Fruit fly (Drosophila melanogaster) whole organism, embryonic: Measurements from ENCODE around the gene kibra.
A peak's percentile ranks its signal among the peaks of the same experiment; 100 is the strongest.

Source experiments
- Atf-2 ChIP-seq: fragments of 200-800 bp; sonication (Bioruptor generic); optimal IDR thresholded peaks from 2 replicates; lab custom pipeline; 2016; ENCODE audit warnings: missing biosample characterization, missing genetic modification characterization
- CG10543 ChIP-seq: fragments of 200-800 bp; sonication (Bioruptor generic); optimal IDR thresholded peaks from 3 replicates; lab custom pipeline; 2017; ENCODE audit warnings: missing biosample characterization, mild to moderate bottlenecking, missing genetic modification characterization, moderate library complexity
- CG10979 ChIP-seq: fragments of 200-800 bp; sonication (Bioruptor generic); optimal IDR thresholded peaks from 2 replicates; lab custom pipeline; 2018; ENCODE audit warnings: missing biosample characterization, mild to moderate bottlenecking, missing genetic modification characterization, moderate library complexity
- CG11398 ChIP-seq: fragments of 200-800 bp; sonication (Bioruptor generic); optimal IDR thresholded peaks from 2 replicates; lab custom pipeline; 2016; ENCODE audit warnings: missing biosample characterization, missing genetic modification characterization
- CG11695 ChIP-seq: fragments of 200-800 bp; sonication (Bioruptor generic); IDR thresholded peaks from 3 replicates; pipeline ENCODE4 v1.3.6; 2022; ENCODE audit warnings: missing biosample characterization, missing genetic modification characterization
- CG13123 ChIP-seq: fragments of 200-800 bp; sonication (Bioruptor generic); optimal IDR thresholded peaks from 2 replicates; lab custom pipeline; 2016; ENCODE audit warnings: missing biosample characterization, missing genetic modification characterization
- CG14710 ChIP-seq: fragments of 200-800 bp; sonication (Bioruptor generic); optimal IDR thresholded peaks from 3 replicates; lab custom pipeline; 2019; ENCODE audit warnings: missing biosample characterization, mild to moderate bottlenecking, missing genetic modification characterization, moderate library complexity
- CG15269 ChIP-seq: fragments of 200-800 bp; sonication (Bioruptor generic); optimal IDR thresholded peaks from 2 replicates; lab custom pipeline; 2018; ENCODE audit warnings: missing biosample characterization, mild to moderate bottlenecking, missing genetic modification characterization, moderate library complexity
- CG15514 ChIP-seq: fragments of 200-800 bp; sonication (Bioruptor generic); optimal IDR thresholded peaks from 3 replicates; lab custom pipeline; 2017; ENCODE audit warnings: missing biosample characterization, missing genetic modification characterization, mild to moderate bottlenecking, moderate library complexity, missing genetic modification reagents
- CG16779 ChIP-seq: fragments of 200-800 bp; sonication (Bioruptor generic); IDR thresholded peaks from 2 replicates; pipeline ENCODE4 v1.3.6; 2022; ENCODE audit warnings: missing biosample characterization, missing genetic modification characterization
- CG16813 ChIP-seq: fragments of 200-800 bp; sonication (Bioruptor generic); IDR thresholded peaks from 3 replicates; pipeline ENCODE4 v1.3.6; 2022; ENCODE audit warnings: missing biosample characterization, missing genetic modification characterization; ENCODE audit not compliant: partially characterized antibody
- CG17328 ChIP-seq: fragments of 200-800 bp; sonication (Bioruptor generic); IDR thresholded peaks from 2 replicates; pipeline ENCODE4 v1.3.6; 2022; ENCODE audit warnings: missing biosample characterization, missing genetic modification characterization
- CG17912 ChIP-seq: fragments of 200-800 bp; sonication (Bioruptor generic); optimal IDR thresholded peaks from 2 replicates; lab custom pipeline; 2018; ENCODE audit warnings: missing biosample characterization, mild to moderate bottlenecking, missing genetic modification characterization
- CG18619 ChIP-seq: fragments of 200-800 bp; sonication (Bioruptor generic); optimal IDR thresholded peaks from 3 replicates; lab custom pipeline; 2017; ENCODE audit warnings: missing biosample characterization, mild to moderate bottlenecking, missing genetic modification characterization
- CG2116 ChIP-seq: fragments of 200-800 bp; sonication (Bioruptor generic); optimal IDR thresholded peaks from 3 replicates; lab custom pipeline; 2018; ENCODE audit warnings: missing biosample characterization, mild to moderate bottlenecking, missing genetic modification characterization
- CG33557 ChIP-seq: fragments of 200-800 bp; sonication (Bioruptor generic); optimal IDR thresholded peaks from 2 replicates; lab custom pipeline; 2019; ENCODE audit warnings: missing biosample characterization, mild to moderate bottlenecking, missing genetic modification characterization, moderate library complexity
- CG3407 ChIP-seq: fragments of 200-800 bp; sonication (Bioruptor generic); optimal IDR thresholded peaks from 2 replicates; lab custom pipeline; 2018; ENCODE audit warnings: missing biosample characterization, mild to moderate bottlenecking, missing genetic modification characterization
- CG4707 ChIP-seq: fragments of 200-800 bp; sonication (Bioruptor generic); optimal IDR thresholded peaks from 2 replicates; lab custom pipeline; 2018; ENCODE audit warnings: missing biosample characterization, mild to moderate bottlenecking, missing genetic modification characterization, moderate library complexity
- CG6791 ChIP-seq: fragments of 200-800 bp; sonication (Bioruptor generic); IDR thresholded peaks from 3 replicates; pipeline ENCODE4 v1.3.6; 2022; ENCODE audit warnings: missing biosample characterization, missing genetic modification characterization; ENCODE audit not compliant: partially characterized antibody
- CG8290 ChIP-seq, 3 experiments: fragments of 200-800 bp; sonication (Bioruptor generic); optimal IDR thresholded peaks; 2 replicates each; lab custom pipeline; 2016 to 2019; ENCODE audit warnings: missing biosample characterization in 3 of 3, missing genetic modification characterization in 3 of 3, mild to moderate bottlenecking in 2 of 3, moderate library complexity in 1 of 3
- Ets97D ChIP-seq: fragments of 200-800 bp; sonication (Bioruptor generic); optimal IDR thresholded peaks from 3 replicates; lab custom pipeline; 2016; ENCODE audit warnings: missing biosample characterization, missing genetic modification characterization
- HmgZ ChIP-seq: fragments of 200-800 bp; sonication (Bioruptor generic); optimal IDR thresholded peaks from 2 replicates; lab custom pipeline; 2018; ENCODE audit warnings: missing biosample characterization, mild to moderate bottlenecking, missing genetic modification characterization
- Hr3 ChIP-seq: fragments of 200-800 bp; sonication (Bioruptor generic); optimal IDR thresholded peaks from 3 replicates; lab custom pipeline; 2016; ENCODE audit warnings: missing biosample characterization, missing genetic modification characterization
- Jarid2 ChIP-seq: fragments of 200-800 bp; sonication (Bioruptor generic); optimal IDR thresholded peaks from 3 replicates; lab custom pipeline; 2017; ENCODE audit warnings: mild to moderate bottlenecking, missing biosample characterization, missing genetic modification reagents, missing genetic modification characterization
- MTF-1 ChIP-seq: fragments of 200-800 bp; sonication (Bioruptor generic); optimal IDR thresholded peaks from 2 replicates; lab custom pipeline; 2018; ENCODE audit warnings: missing biosample characterization, mild to moderate bottlenecking, missing genetic modification characterization, borderline replicate concordance
- NC2α ChIP-seq: fragments of 200-800 bp; sonication (Bioruptor generic); optimal IDR thresholded peaks from 2 replicates; lab custom pipeline; 2016; ENCODE audit warnings: missing biosample characterization, missing genetic modification characterization
- Stat92E ChIP-seq, 3 experiments: fragments of >200 bp in 2 of 3; fragments of 200-800 bp in 1 of 3; sonication (Bioruptor generic) in 1 of 3; optimal IDR thresholded peaks; 2 replicates each; lab custom pipeline; 2017 to 2019; ENCODE audit warnings: missing biosample characterization in 3 of 3, missing genetic modification characterization in 3 of 3, mild to moderate bottlenecking in 1 of 3, moderate library complexity in 1 of 3
- TFAM ChIP-seq: fragments of 200-800 bp; sonication (Bioruptor generic); optimal IDR thresholded peaks from 2 replicates; lab custom pipeline; 2017; ENCODE audit warnings: missing biosample characterization, missing genetic modification characterization, inconsistent platforms
- Taf1 ChIP-seq: fragments of 200-800 bp; sonication (Bioruptor generic); IDR thresholded peaks from 2 replicates; pipeline ENCODE4 v1.3.6; 2022; ENCODE audit warnings: missing biosample characterization, missing genetic modification characterization
- Vsx1 ChIP-seq: fragments of 200-800 bp; sonication (Bioruptor generic); optimal IDR thresholded peaks from 2 replicates; lab custom pipeline; 2017; ENCODE audit warnings: missing biosample characterization, mild to moderate bottlenecking, missing genetic modification characterization, missing genetic modification reagents
- Xrp1 ChIP-seq: fragments of 200-800 bp; sonication (Bioruptor generic); IDR thresholded peaks from 2 replicates; pipeline ENCODE4 v1.3.6; 2022; ENCODE audit warnings: missing biosample characterization, missing genetic modification characterization
- bab2 ChIP-seq: fragments of 200-800 bp; sonication (Bioruptor generic); optimal IDR thresholded peaks from 2 replicates; lab custom pipeline; 2016; ENCODE audit warnings: missing biosample characterization, missing genetic modification characterization
- bigmax ChIP-seq: fragments of 200-800 bp; sonication (Bioruptor generic); optimal IDR thresholded peaks from 2 replicates; lab custom pipeline; 2018; ENCODE audit warnings: missing biosample characterization, mild to moderate bottlenecking, missing genetic modification characterization
- ci ChIP-seq: fragments of 200-800 bp; sonication (Bioruptor generic); IDR thresholded peaks from 3 replicates; pipeline ENCODE4 v1.3.6; 2022; ENCODE audit warnings: missing biosample characterization, missing genetic modification characterization
- cwo ChIP-seq: fragments of 200-800 bp; sonication (Bioruptor generic); optimal IDR thresholded peaks from 3 replicates; lab custom pipeline; 2017; ENCODE audit warnings: missing biosample characterization, missing genetic modification characterization, mild to moderate bottlenecking, moderate library complexity, missing genetic modification reagents
- da ChIP-seq: fragments of 200-800 bp; sonication (Bioruptor generic); optimal IDR thresholded peaks from 2 replicates; lab custom pipeline; 2016; ENCODE audit warnings: missing biosample characterization, missing genetic modification characterization
- exex ChIP-seq: fragments of 200-800 bp; sonication (Bioruptor generic); optimal IDR thresholded peaks from 4 replicates; lab custom pipeline; 2018; ENCODE audit warnings: missing biosample characterization, mild to moderate bottlenecking, missing genetic modification characterization, moderate library complexity
- grn ChIP-seq: fragments of 200-800 bp; sonication (Bioruptor generic); optimal IDR thresholded peaks from 3 replicates; lab custom pipeline; 2017; ENCODE audit warnings: missing biosample characterization, missing genetic modification characterization
- ham ChIP-seq: fragments of 200-800 bp; sonication (Bioruptor generic); IDR thresholded peaks from 2 replicates; pipeline ENCODE4 v1.3.6; 2022; ENCODE audit warnings: missing biosample characterization, missing genetic modification characterization
- her ChIP-seq: fragments of 200-800 bp; sonication (Bioruptor generic); optimal IDR thresholded peaks from 2 replicates; lab custom pipeline; 2016; ENCODE audit warnings: missing biosample characterization, missing genetic modification characterization
- inv ChIP-seq: fragments of 200-800 bp; sonication (Bioruptor generic); IDR thresholded peaks from 2 replicates; pipeline ENCODE4 v1.3.6; 2022; ENCODE audit warnings: missing biosample characterization, missing genetic modification characterization; ENCODE audit not compliant: partially characterized antibody
- ken ChIP-seq: fragments of 200-800 bp; sonication (Bioruptor generic); IDR thresholded peaks from 3 replicates; pipeline ENCODE4 v1.3.6; 2022; ENCODE audit warnings: missing biosample characterization, missing genetic modification characterization
- kni ChIP-seq: fragments of 200-800 bp; sonication (Bioruptor generic); optimal IDR thresholded peaks from 3 replicates; lab custom pipeline; 2017; ENCODE audit warnings: mild to moderate bottlenecking, missing biosample characterization, missing genetic modification reagents, missing genetic modification characterization
- pros ChIP-seq: fragments of 200-800 bp; sonication (Bioruptor generic); optimal IDR thresholded peaks from 3 replicates; lab custom pipeline; 2019; ENCODE audit warnings: missing biosample characterization, mild to moderate bottlenecking, missing genetic modification characterization, moderate library complexity
- sd ChIP-seq: fragments of 200-800 bp; sonication (Bioruptor generic); optimal IDR thresholded peaks from 3 replicates; lab custom pipeline; 2018; ENCODE audit warnings: missing biosample characterization, mild to moderate bottlenecking, missing genetic modification characterization, moderate library complexity
- slou ChIP-seq: fragments of 200-800 bp; sonication (Bioruptor generic); optimal IDR thresholded peaks from 3 replicates; lab custom pipeline; 2016; ENCODE audit warnings: missing biosample characterization, missing genetic modification characterization
- slp2 ChIP-seq: fragments of 200-800 bp; sonication (Bioruptor generic); optimal IDR thresholded peaks from 2 replicates; lab custom pipeline; 2016; ENCODE audit warnings: missing biosample characterization, missing genetic modification characterization
- sug ChIP-seq: fragments of 200-800 bp; optimal IDR thresholded peaks from 2 replicates; lab custom pipeline; 2019; ENCODE audit warnings: missing biosample characterization, mild to moderate bottlenecking, missing genetic modification characterization, moderate library complexity
- zfh1 ChIP-seq: fragments of 200-800 bp; sonication (Bioruptor generic); IDR thresholded peaks from 3 replicates; pipeline ENCODE4 v1.3.6; 2022; ENCODE audit warnings: missing biosample characterization, missing genetic modification characterization

kibra gene

dm6 chr3R:14670840-14671239 is 53.2 kb downstream of the kibra start (continued):
- TF ChIP-seq ken (no peak), MTF-1 (GFP tag; lab: Kevin White, UChicago) (peak; percentile 84), Vsx1 (peak; percentile 64), her (GFP tag; lab: Kevin White, UChicago) (no peak), NC2α (no peak), CG33557 (peak; percentile 96), inv (no peak), Taf1 (no peak), CG16779 (no peak), Ets97D (GFP tag; lab: Kevin White, UChicago) (no peak), CG10979 (tag; lab: Kevin White, UChicago) (peak; percentile 72), CG6791 (GFP tag; lab: Robert Waterston, UW) (no peak), CG13123 (GFP tag; lab: Kevin White, UChicago) (no peak), slou (GFP tag; lab: Kevin White, UChicago) (no peak), CG8290 (GFP tag; optimal IDR thresholded peaks at IDR 0.05; lab: Kevin White, UChicago) (no peak), CG8290 (tag; optimal IDR thresholded peaks at IDR 0.05; lab: Kevin White, UChicago) (peak in 1 of 2 experiments; percentile 86), CG14710 (peak; percentile 87), ci (GFP tag; lab: Robert Waterston, UW) (0 out of 3 replicates have a peak, but pooled peaks have one; percentile 55), CG4707 (GFP tag; lab: Kevin White, UChicago) (peak; percentile 51), CG18619 (peak; percentile 53), grn (peak; percentile 64), slp2 (GFP tag; lab: Kevin White, UChicago) (no peak), CG3407 (GFP tag; lab: Kevin White, UChicago) (peak; percentile 64), Atf-2 (GFP tag; lab: Kevin White, UChicago) (no peak), CG17912 (GFP tag; lab: Kevin White, UChicago) (no peak), CG15269 (tag; lab: Kevin White, UChicago) (no peak), CG10543 (GFP tag; lab: Kevin White, UChicago) (peak; percentile 9), sug (tag; lab: Kevin White, UChicago) (no peak), Jarid2 (GFP tag; lab: Kevin White, UChicago) (peak; percentile 38), CG17328 (GFP tag; lab: Robert Waterston, UW) (peak; percentile 48; the same call in 1 of the 2 replicates), exex (no peak), CG16813 (no peak), TFAM (GFP tag; lab: Kevin White, UChicago) (peak; percentile 49), CG2116 (GFP tag; lab: Kevin White, UChicago) (peak; percentile 38), cwo (GFP tag; lab: Kevin White, UChicago) (no peak), da (no peak), pros (GFP tag; lab: Kevin White, UChicago) (peak; percentile 3), kni (peak; percentile 73), CG11695 (GFP tag; lab: Robert Waterston, UW) (peak; percentile 42; the same call in 1 of the 3 replicates), bab2 (GFP tag; lab: Kevin White, UChicago) (peak; percentile 10), Xrp1 (GFP tag; lab: Robert Waterston, UW) (peak; percentile 77), HmgZ (tag; lab: Kevin White, UChicago) (peak; percentile 3), zfh1 (GFP tag; lab: Robert Waterston, UW) (peak; percentile 34; the same call in 1 of the 3 replicates), CG11398 (no peak), Stat92E (GFP tag; optimal IDR thresholded peaks at IDR 0.05; lab: Kevin White, UChicago) (no peak), Hr3 (GFP tag; lab: Kevin White, UChicago) (no peak), CG15514 (peak; percentile 2), sd (no peak), ham (GFP tag; lab: Robert Waterston, UW) (no peak), bigmax (GFP tag; lab: Kevin White, UChicago) (peak; percentile 10)
